Worm (Caenorhabditis elegans): ENCODE measurements around the gene coq-5.

Gene coq-5

DNA sequence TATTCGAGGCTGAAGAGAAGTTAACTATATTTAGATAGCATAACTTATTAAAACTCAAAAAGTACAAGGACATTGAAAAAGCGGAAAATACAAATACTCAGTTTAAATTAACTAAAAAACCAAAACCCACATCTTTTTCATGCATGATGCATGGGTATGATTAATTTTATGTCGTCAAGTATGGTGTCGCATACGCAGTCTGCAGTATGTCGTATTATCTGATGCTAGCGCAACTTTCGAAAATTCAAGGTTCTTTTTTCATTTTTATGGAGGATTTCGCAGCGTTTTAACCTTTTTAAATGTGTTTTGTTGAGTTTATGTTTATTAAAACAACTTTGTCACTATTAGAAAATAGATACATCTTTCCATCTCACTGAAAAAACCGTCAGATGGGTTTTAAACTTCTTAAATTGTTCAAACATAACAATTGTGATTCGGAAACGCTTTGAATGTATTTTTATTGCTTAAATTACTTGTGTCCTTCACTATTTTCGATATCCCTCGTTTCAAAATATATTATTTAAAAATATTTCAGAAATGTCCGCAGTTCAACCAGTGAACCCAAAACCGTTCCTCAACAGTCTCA, 3.4 kb upstream of the coq-5 start, which contains the start of gene snr-5 (continued):
- TF ChIP-seq lin-35 (GFP tag; optimal IDR thresholded peaks at IDR 0.05) (peak; percentile 55 to 60), pag-3 (tag; optimal IDR thresholded peaks at IDR 0.05; ENCODE audit: borderline replicate concordance, insufficient read depth) (no peak), dsc-1 (tag; optimal IDR thresholded peaks at IDR 0.05) (no peak), mef-2 (tag; optimal IDR thresholded peaks at IDR 0.05) (no peak), ceh-63 (GFP tag; optimal IDR thresholded peaks at IDR 0.05) (no peak), nhr-19 (GFP tag; conservative IDR thresholded peaks at IDR 0.05) (no peak), pax-3 (tag; optimal IDR thresholded peaks at IDR 0.05) (no peak), fos-1 (tag; optimal IDR thresholded peaks at IDR 0.05) (no peak), blmp-1 (tag; optimal IDR thresholded peaks at IDR 0.05) (peak; percentile 35), nhr-11 (tag; optimal IDR thresholded peaks at IDR 0.05) (no peak), unc-30 (tag; optimal IDR thresholded peaks at IDR 0.05) (no peak), efl-1 (optimal IDR thresholded peaks at IDR 0.05) (peak; percentile 35 to 57), efl-1 (GFP tag; optimal IDR thresholded peaks at IDR 0.05 in 1 of 2) (peak; percentile 65 to 94), ama-1 (optimal IDR thresholded peaks at IDR 0.05) (no peak)

DNA sequence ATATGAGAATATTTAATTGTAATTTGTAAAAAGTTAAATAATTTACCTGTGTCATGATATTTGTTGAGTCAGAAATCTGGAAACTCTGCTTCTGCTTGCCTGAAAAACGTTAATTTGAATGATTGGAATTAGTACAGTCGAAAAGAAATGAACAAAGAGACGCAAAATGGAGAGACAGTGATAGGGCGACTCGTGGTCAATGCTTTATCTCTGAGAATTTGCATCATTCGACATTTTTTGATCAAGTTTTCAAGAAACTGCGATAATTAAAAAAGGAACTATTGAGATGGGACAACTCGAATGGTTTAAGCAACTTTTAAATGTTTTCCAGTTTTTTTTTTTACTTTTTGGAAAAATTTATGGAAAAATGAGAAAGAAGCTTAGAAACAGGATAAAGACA, 2.6 kb upstream of the coq-5 start, which contains the start of gene cuc-1:
Gene cuc-1 (minus strand): TSS at position 101 of the 400 bp plus-strand sequence.
- no peak for TF ChIP-seq unc-30 (tag; optimal IDR thresholded peaks at IDR 0.05)
- TF ChIP-seq elt-2 (tag; optimal IDR thresholded peaks at IDR 0.05): peak; percentile 20

ce11 chrIII:7859313-7859712, 1.1 kb upstream of the coq-5 start, which contains the start of gene tomm-7:
Gene tomm-7, plus strand, starts transcription at chrIII:7859613.
- TF ChIP-seq mab-9 (GFP tag; IDR thresholded peaks at IDR 0.05) (no peak), snpc-4 (tag; optimal IDR thresholded peaks at IDR 0.05) (no peak), vab-15 (tag; optimal IDR thresholded peaks at IDR 0.05) (no peak), nhr-47 (tag; optimal IDR thresholded peaks at IDR 0.05) (no peak), blmp-1 (tag; optimal IDR thresholded peaks at IDR 0.05) (no peak)

ce11 chrIII:7857142-7857541, 1.1 kb downstream of the coq-5 start, which contains the start of gene tag-307:
Gene tag-307, minus strand, starts transcription at chrIII:7857242.
- TF ChIP-seq nhr-71 (tag; optimal IDR thresholded peaks at IDR 0.05): no peak
- TF ChIP-seq snu-23 (GFP tag; optimal IDR thresholded peaks at IDR 0.05): no peak
- no peak for TF ChIP-seq pax-3 (tag; optimal IDR thresholded peaks at IDR 0.05)
- no peak for TF ChIP-seq nhr-12 (tag; optimal IDR thresholded peaks at IDR 0.05)
- TF ChIP-seq mdl-1 (tag; optimal IDR thresholded peaks at IDR 0.05): no peak
- no peak for TF ChIP-seq F16B12.6 (tag; optimal IDR thresholded peaks at IDR 0.05)
- TF ChIP-seq lin-13 (GFP tag; optimal IDR thresholded peaks at IDR 0.05): no peak
- TF ChIP-seq nhr-19 (GFP tag; conservative IDR thresholded peaks at IDR 0.05): no peak
- no peak for TF ChIP-seq ceh-63 (GFP tag; optimal IDR thresholded peaks at IDR 0.05)
- TF ChIP-seq fkh-4 (tag; optimal IDR thresholded peaks at IDR 0.05; ENCODE audit: borderline replicate concordance): no peak
- no peak for TF ChIP-seq lin-14 (GFP tag; optimal IDR thresholded peaks at IDR 0.05)

DNA sequence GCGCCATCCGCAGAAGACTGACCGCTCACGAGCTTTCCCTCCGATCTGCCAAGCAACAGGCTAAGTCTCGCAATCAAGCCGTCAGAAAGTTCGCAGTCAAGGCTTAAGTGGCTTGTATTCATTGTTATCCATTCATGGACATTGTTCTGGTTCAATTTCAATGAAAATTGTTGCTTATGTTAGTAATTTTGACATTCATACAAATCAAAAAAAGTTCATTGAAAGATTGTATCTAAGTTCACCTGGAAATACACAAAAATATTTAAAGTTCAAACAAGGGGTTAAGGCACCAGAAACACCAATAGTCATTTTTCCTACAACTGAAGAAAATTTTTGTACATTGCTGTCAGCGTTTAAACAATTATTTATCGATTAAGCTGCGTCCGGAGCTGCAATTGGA, 2.8 kb downstream of the coq-5 start:
- TF ChIP-seq efl-1 (optimal IDR thresholded peaks at IDR 0.05): no peak
- TF ChIP-seq efl-1 (GFP tag; optimal IDR thresholded peaks at IDR 0.05 in 1 of 2): no peak
- TF ChIP-seq nhr-85 (tag): peak; percentile 66
- TF ChIP-seq ceh-88 (GFP tag; IDR thresholded peaks at IDR 0.05): no peak

DNA sequence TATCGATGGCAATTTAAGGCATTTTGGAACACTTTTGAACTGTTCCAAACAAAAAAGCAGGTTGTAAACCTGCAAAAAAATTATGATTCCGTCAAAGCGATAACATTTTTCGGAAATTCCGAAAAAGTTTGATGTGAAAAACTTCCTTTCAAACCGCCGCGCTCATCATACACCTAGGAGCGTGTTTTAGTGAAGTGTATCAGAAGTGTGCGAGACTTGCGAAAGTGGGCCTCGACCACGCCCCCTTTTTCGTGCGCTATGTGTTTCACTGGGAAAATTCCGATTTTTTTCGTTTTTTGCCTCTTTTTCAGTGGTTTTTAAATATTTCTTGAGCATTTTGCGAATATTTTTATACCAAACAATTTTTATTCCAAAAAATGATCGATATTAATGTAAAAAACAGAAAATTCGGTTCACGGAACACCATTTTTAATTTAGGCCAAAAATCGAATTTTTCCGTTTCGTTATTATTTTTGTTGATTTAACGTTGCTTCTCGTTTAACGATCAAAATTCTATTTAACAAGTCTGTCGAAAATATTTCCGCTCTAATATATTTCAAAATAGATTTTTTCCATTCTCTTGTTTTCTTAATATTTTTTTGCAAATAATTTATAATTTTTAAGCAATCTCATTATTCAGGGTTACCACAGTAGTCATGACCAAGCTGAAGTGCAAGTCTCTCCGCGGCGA, 3.6 kb downstream of the coq-5 start, which contains the start of gene rpl-35:
Gene rpl-35 (plus strand): TSS at position 641 of the 691 bp plus-strand sequence.
- TF ChIP-seq egl-13 (tag; optimal IDR thresholded peaks at IDR 0.05): peak; percentile 99
- peak; percentile 98 for TF ChIP-seq zip-4 (GFP tag; optimal IDR thresholded peaks at IDR 0.05)
- TF ChIP-seq nhr-76 (tag; optimal IDR thresholded peaks at IDR 0.05): peak; percentile 85
- peak; percentile 95 for TF ChIP-seq unc-62 (GFP tag; optimal IDR thresholded peaks at IDR 0.05)
- peak; percentile 99 to 100 for TF ChIP-seq efl-1 (optimal IDR thresholded peaks at IDR 0.05)
- TF ChIP-seq efl-1 (GFP tag; optimal IDR thresholded peaks at IDR 0.05 in 1 of 2): peak; percentile 100
- peak; percentile 100 for TF ChIP-seq mab-9 (GFP tag; IDR thresholded peaks at IDR 0.05)
- TF ChIP-seq unc-130 (tag; optimal IDR thresholded peaks at IDR 0.05): peak; percentile 100
- TF ChIP-seq alr-1 (tag; optimal IDR thresholded peaks at IDR 0.05; ENCODE audit: borderline replicate concordance): no peak
- TF ChIP-seq ztf-4 (tag; optimal IDR thresholded peaks at IDR 0.05): peak; percentile 100
- TF ChIP-seq dsc-1 (tag; optimal IDR thresholded peaks at IDR 0.05): peak; percentile 100
- peak; percentile 53 for TF ChIP-seq pag-3 (tag; optimal IDR thresholded peaks at IDR 0.05; ENCODE audit: borderline replicate concordance, insufficient read depth)
- peak; percentile 98 for TF ChIP-seq lin-39 (tag; optimal IDR thresholded peaks at IDR 0.05)
- TF ChIP-seq C04F5.9 (tag; optimal IDR thresholded peaks at IDR 0.05): peak; percentile 98
- peak; percentile 98 for TF ChIP-seq C34B4.2 (tag; optimal IDR thresholded peaks at IDR 0.05)
- peak; percentile 71 for TF ChIP-seq pqm-1 (tag; optimal IDR thresholded peaks at IDR 0.05)
- TF ChIP-seq lir-3 (tag; optimal IDR thresholded peaks at IDR 0.05; ENCODE audit: poor library complexity): peak; percentile 98

Data from whole organism, L1 larva.